Worm (Caenorhabditis elegans) whole organism, L3 larva: ENCODE measurements around the gene K12H6.12.

Experiments used
- aly-2 ChIP-seq: fragments of 150-350 bp; optimal IDR thresholded peaks from 2 replicates; lab custom pipeline; 2014; ENCODE audit warnings: missing biosample characterization, missing genetic modification characterization
- ama-1 ChIP-seq: fragments of 150-350 bp; optimal IDR thresholded peaks from 2 replicates; lab custom pipeline; 2018
- ceh-9 ChIP-seq: sonication (generic microtip); optimal IDR thresholded peaks from 2 replicates; lab custom pipeline; 2018; ENCODE audit warnings: missing biosample characterization, missing genetic modification characterization
- egl-27 ChIP-seq: sonication (generic microtip); optimal IDR thresholded peaks from 4 replicates; lab custom pipeline; 2017; ENCODE audit warnings: missing biosample characterization, missing genetic modification reagents, missing genetic modification characterization
- egl-5 ChIP-seq: fragments of 150-350 bp; optimal IDR thresholded peaks from 2 replicates; lab custom pipeline; 2017; ENCODE audit warnings: missing biosample characterization, missing genetic modification reagents, missing genetic modification characterization, inconsistent platforms
- elt-3 ChIP-seq, 3 experiments: fragments of 150-350 bp in 1 of 3; sonication (generic microtip) in 2 of 3; optimal IDR thresholded peaks; 2 replicates in 2 of 3; 4 replicates in 1 of 3; lab custom pipeline; 2014 to 2017; ENCODE audit warnings: missing biosample characterization in 3 of 3, missing genetic modification characterization in 3 of 3
- lin-15B ChIP-seq: fragments of 150-350 bp; optimal IDR thresholded peaks from 2 replicates; lab custom pipeline; 2014; ENCODE audit warnings: missing biosample characterization, missing genetic modification characterization
- lin-39 ChIP-seq: fragments of 150-350 bp; optimal IDR thresholded peaks from 2 replicates; lab custom pipeline; 2018; ENCODE audit warnings: missing biosample characterization, missing genetic modification reagents, missing genetic modification characterization
- pha-4 ChIP-seq: fragments of 150-350 bp; optimal IDR thresholded peaks from 2 replicates; lab custom pipeline; 2014; ENCODE audit warnings: missing biosample characterization, missing genetic modification reagents, missing genetic modification characterization
- snpc-4 ChIP-seq: fragments of 150-350 bp; optimal IDR thresholded peaks from 2 replicates; lab custom pipeline; 2014; ENCODE audit warnings: missing biosample characterization, missing genetic modification characterization
- unc-62 ChIP-seq: fragments of 150-350 bp; sonication (generic microtip); optimal IDR thresholded peaks from 4 replicates; lab custom pipeline; 2014; ENCODE audit warnings: missing biosample characterization, missing genetic modification reagents, missing genetic modification characterization

ce11 chrII:2795413-2795812, 12.5 kb upstream of the K12H6.12 start:
- TF ChIP-seq aly-2, result no peak
- TF ChIP-seq elt-3 (tag; optimal IDR thresholded peaks at IDR 0.05; lab: Kevin White, UChicago), result no peak
- no peak for TF ChIP-seq egl-27
- no peak for TF ChIP-seq pha-4 (tag; lab: Kevin White, UChicago)
- no peak for TF ChIP-seq unc-62 (GFP tag; lab: Kevin White, UChicago)
- TF ChIP-seq ama-1 (lab: Kevin White, UChicago), result no peak
- TF ChIP-seq lin-15B (tag; lab: Kevin White, UChicago), result no peak
- no peak for TF ChIP-seq ceh-9 (tag; lab: Kevin White, UChicago)
- TF ChIP-seq egl-5 (tag; lab: Kevin White, UChicago), result no peak
- TF ChIP-seq snpc-4 (tag; lab: Kevin White, UChicago), result no peak
- TF ChIP-seq lin-39, result no peak
